Fruit fly (Drosophila melanogaster) whole organism: ENCODE data around the gene eIF1.

ENCODE experiments used
- CG8478 ChIP-seq: fragments of >200 bp; optimal IDR thresholded peaks from 2 replicates; lab custom pipeline; 2018; ENCODE audit warnings: inconsistent platforms
- Dll ChIP-seq: fragments of >200 bp; optimal IDR thresholded peaks from 2 replicates; lab custom pipeline; 2017
- EcR ChIP-seq, 2 experiments: fragments of >200 bp; optimal IDR thresholded peaks; 2 replicates each; lab custom pipeline; 2017; ENCODE audit warnings: missing biosample characterization in 2 of 2, missing genetic modification characterization in 2 of 2, missing genetic modification reagents in 2 of 2
- pan ChIP-seq: fragments of >200 bp; optimal IDR thresholded peaks from 2 replicates; lab custom pipeline; 2017
- psq ChIP-seq: fragments of >200 bp; optimal IDR thresholded peaks from 2 replicates; lab custom pipeline; 2017
- usp ChIP-seq: fragments of >200 bp; optimal IDR thresholded peaks from 2 replicates; lab custom pipeline; 2017; ENCODE audit warnings: missing biosample characterization, missing genetic modification characterization, mixed read lengths

The eIF1 gene

dm6 chr3L:3225769-3226457 lies 2.8 kb downstream of the eIF1 start:
- TF ChIP-seq Dll (lab: Kevin White, UChicago) (peak; percentile 99), pan (lab: Kevin White, UChicago) (no peak), EcR (GFP tag; optimal IDR thresholded peaks at IDR 0.05; lab: Kevin White, UChicago) (no peak), CG8478 (lab: Kevin White, UChicago) (peak; percentile 53), psq (lab: Kevin White, UChicago) (no peak), usp (GFP tag; lab: Kevin White, UChicago) (no peak)

- TF ChIP-seq Dll (lab: Kevin White, UChicago) (no peak), usp (GFP tag; lab: Kevin White, UChicago) (no peak), EcR (GFP tag; optimal IDR thresholded peaks at IDR 0.05; lab: Kevin White, UChicago) (no peak), CG8478 (lab: Kevin White, UChicago) (no peak)
Observed at dm6 chr3L:3226458-3226783, 3.3 kb downstream of the eIF1 start.

- no peak for TF ChIP-seq usp (GFP tag; lab: Kevin White, UChicago)
- no peak for TF ChIP-seq psq (lab: Kevin White, UChicago)
- no peak for TF ChIP-seq Dll (lab: Kevin White, UChicago)
- no peak for TF ChIP-seq CG8478 (lab: Kevin White, UChicago)
- TF ChIP-seq pan (lab: Kevin White, UChicago), result no peak
- no peak for TF ChIP-seq EcR (GFP tag; optimal IDR thresholded peaks at IDR 0.05; lab: Kevin White, UChicago)
Observed at dm6 chr3L:3236319-3236718, 13.2 kb downstream of the eIF1 start.

- TF ChIP-seq EcR (GFP tag; optimal IDR thresholded peaks at IDR 0.05; lab: Kevin White, UChicago) (no peak), pan (lab: Kevin White, UChicago) (no peak), psq (lab: Kevin White, UChicago) (no peak), CG8478 (lab: Kevin White, UChicago) (no peak), Dll (lab: Kevin White, UChicago) (no peak), usp (GFP tag; lab: Kevin White, UChicago) (no peak)
Observed at dm6 chr3L:3239033-3239752, 16.1 kb downstream of the eIF1 start, which contains the start of gene CG17746. CG17746 (minus strand) TSS chr3L:3239578.

dm6 chr3L:3239785-3240596 lies 16.9 kb downstream of the eIF1 start:
- no peak for TF ChIP-seq psq (lab: Kevin White, UChicago)
- TF ChIP-seq EcR (GFP tag; optimal IDR thresholded peaks at IDR 0.05; lab: Kevin White, UChicago), result no peak
- TF ChIP-seq pan (lab: Kevin White, UChicago), result no peak

dm6 chr3L:3240597-3241367 lies 17.6 kb downstream of the eIF1 start:
- TF ChIP-seq psq (lab: Kevin White, UChicago) (no peak), Dll (lab: Kevin White, UChicago) (no peak), EcR (GFP tag; optimal IDR thresholded peaks at IDR 0.05; lab: Kevin White, UChicago) (no peak), CG8478 (lab: Kevin White, UChicago) (no peak), usp (GFP tag; lab: Kevin White, UChicago) (no peak)

dm6 chr3L:3241368-3241640 lies 18.2 kb downstream of the eIF1 start:
- TF ChIP-seq usp (GFP tag; lab: Kevin White, UChicago) (no peak), pan (lab: Kevin White, UChicago) (no peak), EcR (GFP tag; optimal IDR thresholded peaks at IDR 0.05; lab: Kevin White, UChicago) (peak in 1 of 2 experiments; percentile 61), CG8478 (lab: Kevin White, UChicago) (no peak)

- TF ChIP-seq CG8478 (lab: Kevin White, UChicago) (no peak), EcR (GFP tag; optimal IDR thresholded peaks at IDR 0.05; lab: Kevin White, UChicago) (peak; percentile 43 to 69), psq (lab: Kevin White, UChicago) (no peak)
Observed at dm6 chr3L:3242121-3243083, 19.3 kb downstream of the eIF1 start.

- TF ChIP-seq pan (lab: Kevin White, UChicago) (no peak), psq (lab: Kevin White, UChicago) (no peak), CG8478 (lab: Kevin White, UChicago) (no peak)
Observed at dm6 chr3L:3244244-3245144, 21.4 kb downstream of the eIF1 start, which contains the start of gene CG12078. CG12078 (minus strand) TSS chr3L:3244294.
